Fruit fly (Drosophila melanogaster) whole organism: ENCODE results near the gene Fitm.

Experiments used
- CG8478 ChIP-seq: fragments of >200 bp; optimal IDR thresholded peaks from 2 replicates; lab custom pipeline; 2018; ENCODE audit warnings: inconsistent platforms
- Dll ChIP-seq: fragments of >200 bp; optimal IDR thresholded peaks from 2 replicates; lab custom pipeline; 2017
- EcR ChIP-seq, 2 experiments: fragments of >200 bp; optimal IDR thresholded peaks; 2 replicates each; lab custom pipeline; 2017; ENCODE audit warnings: missing biosample characterization in 2 of 2, missing genetic modification characterization in 2 of 2, missing genetic modification reagents in 2 of 2
- pan ChIP-seq: fragments of >200 bp; optimal IDR thresholded peaks from 2 replicates; lab custom pipeline; 2017
- psq ChIP-seq: fragments of >200 bp; optimal IDR thresholded peaks from 2 replicates; lab custom pipeline; 2017
- usp ChIP-seq: fragments of >200 bp; optimal IDR thresholded peaks from 2 replicates; lab custom pipeline; 2017; ENCODE audit warnings: missing biosample characterization, missing genetic modification characterization, mixed read lengths

The Fitm gene

DNA sequence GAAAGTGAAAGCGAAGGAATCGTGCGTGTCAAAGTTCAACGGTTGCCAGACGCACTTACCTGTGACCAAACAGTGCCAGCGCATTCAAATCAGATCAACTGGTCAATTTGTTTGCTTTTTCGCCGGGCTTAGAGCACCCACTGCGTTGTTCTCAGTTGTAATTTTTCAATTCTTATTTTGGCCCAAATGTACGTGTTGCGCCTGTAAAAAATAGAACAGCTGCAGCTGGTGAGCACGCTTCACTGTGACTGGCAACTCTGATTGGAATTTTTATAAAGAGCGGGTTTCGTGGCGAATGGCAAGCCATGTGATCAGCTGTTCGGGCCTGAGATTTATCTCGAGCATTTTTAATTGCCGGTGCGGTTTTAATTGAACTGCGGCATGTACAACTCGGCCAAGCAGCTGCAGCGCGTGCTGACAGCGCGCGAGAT lies at the start of gene Fitm, which contains the start of gene AlaRS-m:
TSS of gene Fitm (minus strand) at position 250 of the 431 bp plus-strand sequence.
TSS of gene AlaRS-m (plus strand) at position 285 of the 431 bp plus-strand sequence.
- TF ChIP-seq pan (lab: Kevin White, UChicago): no peak
- no peak for TF ChIP-seq psq
- no peak for TF ChIP-seq usp (GFP tag; lab: Kevin White, UChicago)
- no peak for TF ChIP-seq Dll
- no peak for TF ChIP-seq CG8478 (lab: Kevin White, UChicago)
- no peak for TF ChIP-seq EcR (GFP tag; optimal IDR thresholded peaks at IDR 0.05; lab: Kevin White, UChicago)

DNA sequence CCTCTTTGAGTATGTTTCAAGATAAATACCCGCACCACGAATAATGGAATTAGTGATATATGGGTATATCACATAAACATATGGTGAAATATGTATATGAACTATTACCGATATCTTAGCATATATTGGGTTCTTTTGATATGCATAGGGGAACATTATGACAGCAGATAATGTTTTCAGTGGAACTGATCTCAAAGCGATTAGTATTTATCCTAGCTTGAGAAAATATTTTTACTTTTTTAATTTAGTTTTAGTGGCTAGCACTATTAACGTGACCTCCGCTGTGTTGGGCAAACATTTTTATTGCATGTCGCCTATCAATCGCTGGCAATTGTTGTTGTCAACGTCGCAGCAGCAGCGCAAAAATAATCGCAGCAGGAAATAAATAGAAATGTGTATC lies 42.5 kb upstream of the Fitm start:
- TF ChIP-seq psq (no peak), pan (lab: Kevin White, UChicago) (no peak), EcR (GFP tag; optimal IDR thresholded peaks at IDR 0.05; lab: Kevin White, UChicago) (no peak), CG8478 (lab: Kevin White, UChicago) (no peak), Dll (no peak), usp (GFP tag; lab: Kevin White, UChicago) (no peak)

DNA sequence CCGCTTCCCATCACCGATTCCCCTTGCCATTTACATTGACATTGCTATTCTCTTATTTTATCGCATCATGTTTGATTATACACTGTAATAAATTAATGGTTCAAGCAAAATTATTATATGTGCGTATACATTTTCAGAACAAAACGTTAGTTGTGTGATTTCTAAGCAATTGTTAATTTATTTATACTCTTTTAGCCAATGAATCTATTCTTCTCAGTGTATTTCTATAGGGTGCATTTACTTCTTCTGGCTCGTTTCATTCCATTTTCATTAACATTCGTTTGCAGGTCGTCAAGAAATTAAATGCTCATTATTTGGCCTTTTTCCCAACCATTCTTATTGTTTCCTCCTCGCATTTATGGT lies 41.7 kb upstream of the Fitm start:
- TF ChIP-seq psq: no peak
- no peak for TF ChIP-seq pan (lab: Kevin White, UChicago)
- no peak for TF ChIP-seq usp (GFP tag; lab: Kevin White, UChicago)
- TF ChIP-seq CG8478 (lab: Kevin White, UChicago): no peak
- TF ChIP-seq EcR (GFP tag; optimal IDR thresholded peaks at IDR 0.05; lab: Kevin White, UChicago): no peak
- no peak for TF ChIP-seq Dll

DNA sequence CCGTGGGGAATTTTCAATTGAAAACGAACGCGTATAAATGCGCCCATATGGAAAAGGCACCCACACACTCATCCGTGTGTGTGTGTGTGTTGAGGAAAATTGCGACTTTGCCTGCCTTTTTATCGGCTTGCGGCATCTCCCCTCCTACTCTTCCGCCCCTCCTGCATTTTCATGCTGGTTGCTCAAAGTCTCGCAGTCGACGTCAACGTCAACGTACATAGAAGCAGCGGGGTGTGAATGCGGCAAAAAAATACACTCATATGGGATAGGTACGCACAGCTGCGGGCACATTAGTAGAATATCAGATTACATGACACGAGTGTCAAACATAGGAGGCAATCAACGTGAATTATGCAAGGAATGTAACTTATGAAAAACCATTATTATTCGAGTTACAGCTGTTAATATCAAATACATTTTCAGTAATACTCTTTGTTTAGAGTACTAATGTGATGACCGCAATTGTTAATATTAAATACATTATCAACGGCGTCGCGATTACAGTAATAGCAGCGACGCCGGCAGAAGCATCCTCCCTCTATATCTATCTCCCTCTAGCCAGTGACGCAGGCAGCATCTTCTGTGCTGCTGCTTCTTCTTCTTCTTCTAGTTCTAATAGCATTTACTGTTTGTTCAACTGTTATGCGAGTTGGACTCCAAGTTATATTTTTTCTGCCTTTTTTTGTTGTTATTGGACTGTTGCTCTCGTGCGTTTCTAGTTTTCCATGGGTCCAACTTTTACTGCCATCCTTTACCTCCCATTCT lies 41.1 kb upstream of the Fitm start:
- TF ChIP-seq Dll: no peak
- no peak for TF ChIP-seq psq
- no peak for TF ChIP-seq EcR (GFP tag; optimal IDR thresholded peaks at IDR 0.05; lab: Kevin White, UChicago)
- TF ChIP-seq pan (lab: Kevin White, UChicago): no peak
- no peak for TF ChIP-seq CG8478 (lab: Kevin White, UChicago)
- no peak for TF ChIP-seq usp (GFP tag; lab: Kevin White, UChicago)

DNA sequence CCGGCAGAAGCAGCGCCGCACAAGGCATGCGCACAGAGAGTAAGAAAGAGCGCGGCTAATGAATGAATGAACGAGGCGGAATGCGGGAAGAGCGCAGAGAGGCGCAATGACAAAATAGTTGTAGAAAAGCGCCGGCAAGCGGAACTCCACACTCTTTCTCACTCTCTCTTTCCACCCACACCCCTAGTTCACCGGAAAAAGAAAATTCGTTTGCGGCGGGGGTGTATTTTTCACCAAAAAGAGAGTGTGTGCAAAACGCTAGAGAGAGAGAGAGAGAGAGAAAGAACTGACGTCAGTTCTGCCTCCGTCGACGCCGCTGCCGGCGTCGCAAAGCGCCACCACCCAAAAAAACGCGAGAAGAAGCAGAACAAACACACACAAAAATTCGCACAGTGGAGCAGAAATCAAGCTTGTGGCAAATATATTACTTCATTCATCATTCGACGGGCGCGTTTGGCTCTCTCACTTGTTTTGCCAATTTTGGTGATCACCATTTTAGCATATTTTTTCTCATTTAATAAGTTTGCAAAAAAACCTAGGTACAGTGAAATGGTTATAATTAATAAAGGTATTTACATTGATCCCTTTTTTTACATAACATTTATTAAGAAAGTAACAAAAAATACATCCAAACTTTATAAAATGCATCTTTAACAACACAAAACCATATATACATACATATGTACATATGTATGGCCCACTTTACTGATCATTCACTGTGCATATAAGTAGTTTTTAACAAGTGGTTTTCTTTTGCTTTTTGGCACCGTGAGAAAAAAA lies 39.2 kb upstream of the Fitm start:
- TF ChIP-seq EcR (GFP tag; optimal IDR thresholded peaks at IDR 0.05; lab: Kevin White, UChicago): no peak
- peak; percentile 99 for TF ChIP-seq Dll

DNA sequence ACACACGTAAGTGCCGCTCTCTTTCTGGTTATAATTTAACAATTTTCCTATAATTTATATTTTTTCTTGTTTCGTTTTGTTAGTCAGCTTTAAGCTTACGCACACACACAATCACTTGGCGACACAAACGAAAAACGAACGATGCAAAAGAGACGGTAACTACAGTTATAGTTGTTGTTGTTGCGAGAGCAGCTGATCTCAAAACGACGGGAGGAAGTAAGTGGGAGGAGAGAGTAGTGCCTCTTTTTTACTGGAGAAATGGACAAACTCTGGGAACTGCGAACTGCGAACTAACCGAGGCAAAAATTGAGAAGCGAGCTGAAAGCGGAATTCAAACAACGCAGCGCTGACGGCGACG lies 38.6 kb upstream of the Fitm start:
- TF ChIP-seq EcR (GFP tag; optimal IDR thresholded peaks at IDR 0.05; lab: Kevin White, UChicago) (no peak), CG8478 (lab: Kevin White, UChicago) (no peak), Dll (no peak), psq (no peak), pan (lab: Kevin White, UChicago) (no peak), usp (GFP tag; lab: Kevin White, UChicago) (no peak)

DNA sequence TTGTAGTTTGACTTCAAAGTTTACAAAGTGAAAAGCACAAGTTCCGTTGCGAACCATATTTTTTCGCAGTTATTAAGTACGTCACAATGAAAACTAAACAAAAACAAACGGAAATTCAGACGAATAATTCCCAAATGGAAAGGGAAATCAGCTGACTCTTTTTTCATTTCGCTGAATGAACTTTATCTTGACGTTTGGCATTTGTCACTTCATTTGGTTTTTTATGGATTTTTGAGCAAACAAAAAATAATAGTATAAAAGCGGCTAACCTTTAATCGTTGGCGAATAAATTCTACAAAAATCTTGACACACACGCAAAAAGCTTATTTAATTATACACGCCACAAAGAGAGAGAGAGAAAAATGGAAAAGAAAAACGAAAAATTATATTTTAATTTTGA lies 37.8 kb upstream of the Fitm start:
- TF ChIP-seq usp (GFP tag; lab: Kevin White, UChicago): no peak
- TF ChIP-seq Dll: no peak
- TF ChIP-seq psq: no peak
- TF ChIP-seq CG8478 (lab: Kevin White, UChicago): no peak
- TF ChIP-seq EcR (GFP tag; optimal IDR thresholded peaks at IDR 0.05; lab: Kevin White, UChicago): no peak

DNA sequence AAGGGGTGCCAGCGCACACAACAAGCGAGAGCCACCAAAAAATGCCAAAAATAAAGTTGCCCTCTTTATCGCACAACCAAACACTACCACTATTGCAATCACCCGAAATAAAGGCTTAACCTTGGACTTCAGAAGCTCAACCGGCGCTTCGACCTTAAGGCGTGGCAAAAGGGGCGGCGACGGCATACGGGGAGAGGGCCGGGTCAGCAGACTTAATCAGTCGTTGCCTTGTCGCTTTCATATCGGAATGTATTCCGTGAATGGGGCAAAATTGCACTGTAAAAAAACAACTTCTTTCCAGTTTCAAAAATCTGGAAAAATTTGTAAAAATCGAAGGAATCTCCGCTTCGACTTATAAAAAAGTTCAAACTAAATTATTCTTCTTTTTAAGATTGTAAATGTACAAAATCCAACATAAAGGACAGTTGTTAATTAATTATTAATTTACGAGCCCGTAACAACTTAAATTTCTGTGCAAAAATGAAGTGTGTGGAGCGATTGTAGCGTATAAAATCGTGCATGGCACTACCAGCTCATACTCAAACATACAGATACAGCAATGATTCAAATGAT lies 37.2 kb upstream of the Fitm start:
- no peak for TF ChIP-seq usp (GFP tag; lab: Kevin White, UChicago)
- no peak for TF ChIP-seq pan (lab: Kevin White, UChicago)
- TF ChIP-seq psq: no peak
- no peak for TF ChIP-seq Dll
- no peak for TF ChIP-seq CG8478 (lab: Kevin White, UChicago)
- no peak for TF ChIP-seq EcR (GFP tag; optimal IDR thresholded peaks at IDR 0.05; lab: Kevin White, UChicago)

DNA sequence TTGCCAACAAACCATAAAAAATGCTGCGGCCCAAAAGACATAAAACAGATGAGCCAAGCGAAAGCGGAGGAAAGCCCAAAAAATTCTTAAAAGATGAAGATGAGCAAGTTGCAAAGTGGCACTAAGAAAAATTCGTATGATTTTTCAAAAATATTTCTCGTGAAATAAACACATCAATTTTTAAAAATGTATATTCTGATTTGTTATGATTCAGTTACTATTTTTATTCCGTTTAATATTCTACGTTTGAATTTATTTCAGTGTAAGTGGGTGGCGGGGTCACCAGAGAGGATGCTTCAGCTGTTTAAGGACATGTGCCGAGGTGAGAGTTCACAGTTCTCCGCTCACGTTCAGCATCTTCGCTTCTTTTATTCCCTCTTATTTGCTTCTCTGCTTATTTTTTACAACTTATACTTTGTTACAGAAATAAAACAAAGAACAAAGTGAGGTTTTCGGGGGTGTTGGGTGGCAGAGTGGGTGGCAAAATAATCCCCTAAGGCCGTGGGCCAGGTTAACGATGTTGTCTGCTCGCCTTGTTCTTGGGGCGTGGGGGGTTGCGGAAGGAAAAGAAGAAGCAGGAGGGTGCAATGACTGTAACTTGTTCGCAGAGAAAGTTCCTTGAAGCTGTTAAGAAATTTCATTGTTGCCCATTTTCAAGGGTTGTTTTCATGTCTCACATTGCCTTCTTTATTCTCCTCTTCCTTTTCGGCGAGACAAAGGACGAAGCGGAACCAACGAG lies 36.6 kb upstream of the Fitm start:
- TF ChIP-seq EcR (GFP tag; optimal IDR thresholded peaks at IDR 0.05; lab: Kevin White, UChicago) (no peak), usp (GFP tag; lab: Kevin White, UChicago) (no peak), pan (lab: Kevin White, UChicago) (no peak), psq (no peak), CG8478 (lab: Kevin White, UChicago) (no peak), Dll (no peak)

DNA sequence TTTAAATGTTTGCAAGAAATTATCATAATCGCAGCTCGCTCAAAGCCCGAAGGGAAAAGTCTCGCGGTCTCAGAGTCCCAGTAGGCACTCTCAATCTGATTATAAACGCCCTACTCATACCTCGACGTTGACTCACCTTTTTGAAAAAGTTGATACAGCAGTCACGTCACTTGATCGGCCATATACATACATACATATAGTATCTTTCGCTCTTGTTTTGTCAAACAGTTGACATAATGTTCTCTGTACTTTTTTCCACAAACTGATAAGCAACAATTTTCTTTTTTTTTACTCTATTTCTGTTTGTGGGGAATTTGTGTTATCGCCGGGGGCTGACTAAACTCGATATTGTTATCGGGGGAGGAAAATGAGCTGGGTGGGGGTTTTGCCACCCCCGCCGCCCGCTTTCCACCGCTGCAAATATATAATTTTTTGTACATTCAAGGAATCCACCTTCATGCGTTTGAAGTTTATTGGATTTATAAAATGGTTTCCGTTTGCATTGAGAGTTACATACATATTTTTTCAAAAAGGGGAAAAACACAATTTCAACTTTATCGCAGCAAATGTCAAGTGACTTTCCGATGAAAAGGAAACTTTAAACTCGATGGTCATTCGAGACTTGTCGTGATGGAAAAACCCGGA lies 35.2 kb upstream of the Fitm start:
- TF ChIP-seq usp (GFP tag; lab: Kevin White, UChicago) (no peak), psq (no peak), Dll (no peak), pan (lab: Kevin White, UChicago) (no peak), CG8478 (lab: Kevin White, UChicago) (no peak), EcR (GFP tag; optimal IDR thresholded peaks at IDR 0.05; lab: Kevin White, UChicago) (no peak)

DNA sequence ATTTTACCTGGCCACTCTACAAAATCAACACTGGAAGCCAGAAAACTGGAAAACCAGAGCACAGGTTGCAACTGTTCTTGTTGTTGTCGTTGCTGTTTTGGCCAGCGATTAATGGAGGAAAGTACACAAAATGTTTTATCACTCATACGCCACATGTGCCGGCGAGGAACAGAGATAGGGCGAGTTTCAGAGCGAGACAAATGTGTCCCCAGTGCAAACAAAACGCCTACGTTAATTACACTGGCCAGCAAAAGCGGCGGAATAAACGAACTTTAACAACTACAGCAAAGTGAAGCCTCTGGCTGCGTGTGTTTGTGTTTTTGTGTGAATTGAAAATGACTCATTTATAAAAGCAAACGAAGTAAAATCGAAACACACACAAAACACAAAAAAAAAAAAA lies 34.3 kb upstream of the Fitm start:
- TF ChIP-seq usp (GFP tag; lab: Kevin White, UChicago) (no peak), CG8478 (lab: Kevin White, UChicago) (no peak), psq (no peak), EcR (GFP tag; optimal IDR thresholded peaks at IDR 0.05; lab: Kevin White, UChicago) (no peak), pan (lab: Kevin White, UChicago) (no peak), Dll (no peak)
